Fruit fly (Drosophila melanogaster): ENCODE measurements around the gene CG4822.

The CG4822 gene

dm6 chr2L:131466-132270 lies 10.1 kb upstream of the CG4822 start, which contains the start of gene Gs1 (continued):
- TF ChIP-seq CG1603 (tag; optimal IDR thresholded peaks at IDR 0.05): peak; percentile 0
- no peak for TF ChIP-seq Ets97D (GFP tag; optimal IDR thresholded peaks at IDR 0.05)
- TF ChIP-seq CG10366 (GFP tag; IDR thresholded peaks at IDR 0.05): no peak
- peak; percentile 10 for TF ChIP-seq CG5180 (GFP tag; optimal IDR thresholded peaks at IDR 0.05)
- no peak for TF ChIP-seq CG1832 (GFP tag; optimal IDR thresholded peaks at IDR 0.05)
- TF ChIP-seq corto (GFP tag; optimal IDR thresholded peaks at IDR 0.05): no peak

dm6 chr2L:130691-131090 lies 9.1 kb upstream of the CG4822 start, which contains the start of gene CG3164:
Gene CG3164, minus strand, starts transcription at chr2L:130791.
- TF ChIP-seq lola (GFP tag; optimal IDR thresholded peaks at IDR 0.05) (peak in 1 of 3 experiments; percentile 22), btn (GFP tag; optimal IDR thresholded peaks at IDR 0.05) (no peak), CG13894 (tag; optimal IDR thresholded peaks at IDR 0.05) (peak; percentile 76)

- peak; percentile 65 for TF ChIP-seq caup (GFP tag; optimal IDR thresholded peaks at IDR 0.05; ENCODE audit: severe bottlenecking)
- no peak for TF ChIP-seq Nf-YA (GFP tag; IDR thresholded peaks at IDR 0.05)
- peak; percentile 47 for TF ChIP-seq CG6765 (GFP tag; optimal IDR thresholded peaks at IDR 0.05)
- TF ChIP-seq Hey (tag; optimal IDR thresholded peaks at IDR 0.05): no peak
- peak; percentile 64 for TF ChIP-seq oc (tag; optimal IDR thresholded peaks at IDR 0.05)
- peak; percentile 66 for TF ChIP-seq CG32767 (GFP tag; IDR thresholded peaks at IDR 0.05)
- peak; percentile 13 for TF ChIP-seq en (GFP tag; optimal IDR thresholded peaks at IDR 0.05)
- no peak for TF ChIP-seq CG5245 (GFP tag; optimal IDR thresholded peaks at IDR 0.05)
- no peak for TF ChIP-seq Ravus (GFP tag; IDR thresholded peaks at IDR 0.05)
- TF ChIP-seq wor (GFP tag; IDR thresholded peaks at IDR 0.05): no peak
- peak; percentile 18 for TF ChIP-seq CG33557 (GFP tag; optimal IDR thresholded peaks at IDR 0.05)
- TF ChIP-seq sisA (GFP tag; IDR thresholded peaks at IDR 0.05): no peak
- no peak for TF ChIP-seq lov (optimal IDR thresholded peaks at IDR 0.05)
- TF ChIP-seq lov (GFP tag; IDR thresholded peaks at IDR 0.05): 0 out of 3 replicates have a peak, but pooled peaks have one; percentile 46
- no peak for TF ChIP-seq TFAM (GFP tag; optimal IDR thresholded peaks at IDR 0.05)
- no peak for TF ChIP-seq inv (GFP tag; IDR thresholded peaks at IDR 0.05; ENCODE audit: partially characterized antibody)
- peak; percentile 50; the same call in 1 of the 3 replicates for TF ChIP-seq CG34224 (GFP tag; IDR thresholded peaks at IDR 0.05; ENCODE audit: partially characterized antibody)
- TF ChIP-seq CG11723 (GFP tag; optimal IDR thresholded peaks at IDR 0.05): peak; percentile 10
- no peak for TF ChIP-seq croc (GFP tag; conservative IDR thresholded peaks at IDR 0.05)
- TF ChIP-seq Hmx (GFP tag; optimal IDR thresholded peaks at IDR 0.05): no peak
- 0 out of 2 replicates have a peak, but pooled peaks have one; percentile 52 for TF ChIP-seq CG16779 (GFP tag; IDR thresholded peaks at IDR 0.05)
- TF ChIP-seq CG9609 (GFP tag; optimal IDR thresholded peaks at IDR 0.05): no peak
- no peak for TF ChIP-seq CG14050 (GFP tag; IDR thresholded peaks at IDR 0.05)
- TF ChIP-seq trh (GFP tag; optimal IDR thresholded peaks at IDR 0.05): no peak
- no peak for TF ChIP-seq vnd (GFP tag; IDR thresholded peaks at IDR 0.05; ENCODE audit: partially characterized antibody)
- no peak for TF ChIP-seq Lpt (GFP tag; optimal IDR thresholded peaks at IDR 0.05)
- peak; percentile 79 for TF ChIP-seq CG1832 (GFP tag; optimal IDR thresholded peaks at IDR 0.05)
- no peak for TF ChIP-seq pnt (GFP tag; optimal IDR thresholded peaks at IDR 0.05)
- no peak for TF ChIP-seq CkIIα-i1 (GFP tag; IDR thresholded peaks at IDR 0.05)
- TF ChIP-seq CG11247 (GFP tag; IDR thresholded peaks at IDR 0.05): no peak
- no peak for TF ChIP-seq CG2116 (GFP tag; optimal IDR thresholded peaks at IDR 0.05)
- TF ChIP-seq CG17568 (GFP tag; optimal IDR thresholded peaks at IDR 0.05): peak; percentile 60
- TF ChIP-seq tll (GFP tag; optimal IDR thresholded peaks at IDR 0.05): no peak
- peak; percentile 12 for TF ChIP-seq yki (optimal IDR thresholded peaks at IDR 0.05)
- TF ChIP-seq CG31441 (GFP tag; IDR thresholded peaks at IDR 0.05): peak; percentile 38; the same call in 1 of the 2 replicates
Observed at dm6 chr2L:128977-129941, 7.7 kb upstream of the CG4822 start.

All from whole organism, embryonic.